Fruit fly (Drosophila melanogaster) whole organism, prepupa: ENCODE measurements around the gene acj6.

Experiments used
- Gug ChIP-seq: fragments of 200-800 bp; sonication (Bioruptor generic); IDR thresholded peaks from 2 replicates; pipeline ENCODE4 v1.3.6; 2022; ENCODE audit warnings: missing biosample characterization, missing genetic modification characterization
- OdsH ChIP-seq: fragments of 200-800 bp; sonication (Bioruptor generic); optimal IDR thresholded peaks from 3 replicates; lab custom pipeline; 2016; ENCODE audit warnings: missing biosample characterization, missing genetic modification characterization

dm6 chrX:15312074-15312881 is 66.6 kb downstream of the acj6 start:
- peak; percentile 52 for TF ChIP-seq Gug (GFP tag; lab: Robert Waterston, UW)
- TF ChIP-seq OdsH (GFP tag; lab: Kevin White, UChicago) = peak; percentile 74
